Worm (Caenorhabditis elegans): ENCODE results near the gene tag-325.

Gene tag-325

ce11 chrIII:4796039-4796438 is 597 bp upstream of the tag-325 start (continued):
- TF ChIP-seq hlh-11 (tag; optimal IDR thresholded peaks at IDR 0.05) (peak; percentile 93), R02D3.7 (tag; optimal IDR thresholded peaks at IDR 0.05) (no peak), egl-43 (GFP tag; IDR thresholded peaks at IDR 0.05) (no peak), ctbp-1 (GFP tag; IDR thresholded peaks at IDR 0.05) (peak; percentile 25; the same call in 1 of the 2 replicates), lin-1 (GFP tag; IDR thresholded peaks at IDR 0.05) (0 out of 2 replicates have a peak, but pooled peaks have one; percentile 35), fkh-10 (GFP tag; optimal IDR thresholded peaks at IDR 0.05) (peak; percentile 41), ztf-7 (tag; optimal IDR thresholded peaks at IDR 0.05) (peak; percentile 25), D1046.2 (GFP tag; IDR thresholded peaks at IDR 0.05) (no peak), T26A8.4 (GFP tag; IDR thresholded peaks at IDR 0.05) (peak; percentile 67), Y105C5A.15 (GFP tag; IDR thresholded peaks at IDR 0.05) (0 out of 2 replicates have a peak, but pooled peaks have one; percentile 6), ceh-28 (tag; optimal IDR thresholded peaks at IDR 0.05) (peak; percentile 6), mxl-3 (GFP tag; optimal IDR thresholded peaks at IDR 0.05) (peak; percentile 85), F44E2.7 (GFP tag; IDR thresholded peaks at IDR 0.05) (no peak), ama-1 (optimal IDR thresholded peaks at IDR 0.05) (peak; percentile 9), F10B5.3 (tag; optimal IDR thresholded peaks at IDR 0.05) (peak; percentile 10), unc-62 (GFP tag; optimal IDR thresholded peaks at IDR 0.05 in 1 of 2) (peak in 1 of 2 experiments; percentile 98), unc-62 (tag; optimal IDR thresholded peaks at IDR 0.05) (no peak), nhr-25 (tag; optimal IDR thresholded peaks at IDR 0.05; ENCODE audit: borderline replicate concordance, insufficient read depth) (peak; percentile 37), lir-3 (tag; optimal IDR thresholded peaks at IDR 0.05) (no peak), dmd-9 (GFP tag; IDR thresholded peaks at IDR 0.05) (no peak; the same call in 1 of the 2 replicates), mdt-29 (GFP tag; IDR thresholded peaks at IDR 0.05) (peak; percentile 17; the same call in 1 of the 2 replicates), aly-2 (tag; optimal IDR thresholded peaks at IDR 0.05) (no peak), lin-38 (GFP tag; IDR thresholded peaks at IDR 0.05) (peak; percentile 60), mep-1 (tag; optimal IDR thresholded peaks at IDR 0.05) (peak; percentile 86), dmd-6 (GFP tag; IDR thresholded peaks at IDR 0.05) (peak; percentile 62), daf-19 (GFP tag; conservative IDR thresholded peaks at IDR 0.05) (0 out of 2 replicates have a peak, but pooled peaks have one; percentile 39), mes-2 (tag; optimal IDR thresholded peaks at IDR 0.05; ENCODE audit: poor library complexity, severe bottlenecking) (peak; percentile 85), zip-11 (GFP tag; IDR thresholded peaks at IDR 0.05) (no peak), aha-1 (tag) (peak; percentile 7)

DNA sequence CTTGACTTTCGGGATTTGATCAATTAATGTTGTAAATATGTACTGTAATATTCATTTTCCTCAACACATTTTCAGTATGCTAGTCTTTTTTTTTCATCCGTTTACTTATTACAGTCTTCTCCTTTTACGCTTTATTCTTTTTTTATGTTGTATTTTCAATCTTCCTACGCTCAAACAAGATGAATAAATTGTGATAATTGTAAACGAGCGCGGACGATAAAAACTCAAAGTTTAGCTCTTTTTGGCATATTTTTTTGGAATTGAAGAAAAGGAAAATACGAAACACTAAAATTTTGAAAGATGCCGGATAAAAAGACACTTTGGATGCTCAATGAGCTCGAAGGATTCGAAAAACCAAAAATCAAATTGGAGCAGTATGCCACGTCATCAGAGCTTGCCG is 6.1 kb downstream of the tag-325 start, which contains the start of gene metl-5:
Gene metl-5, plus strand, starts transcription at position 301 of the 400 bp plus-strand sequence.
- TF ChIP-seq set-16 (GFP tag; IDR thresholded peaks at IDR 0.05) = no peak
- TF ChIP-seq R02D3.7 (tag; optimal IDR thresholded peaks at IDR 0.05) = no peak
- no peak for TF ChIP-seq pha-4 (GFP tag; IDR thresholded peaks at IDR 0.05)
- TF ChIP-seq pha-4 (tag; optimal IDR thresholded peaks at IDR 0.05) = no peak
- TF ChIP-seq ama-1 (optimal IDR thresholded peaks at IDR 0.05) = peak; percentile 9

DNA sequence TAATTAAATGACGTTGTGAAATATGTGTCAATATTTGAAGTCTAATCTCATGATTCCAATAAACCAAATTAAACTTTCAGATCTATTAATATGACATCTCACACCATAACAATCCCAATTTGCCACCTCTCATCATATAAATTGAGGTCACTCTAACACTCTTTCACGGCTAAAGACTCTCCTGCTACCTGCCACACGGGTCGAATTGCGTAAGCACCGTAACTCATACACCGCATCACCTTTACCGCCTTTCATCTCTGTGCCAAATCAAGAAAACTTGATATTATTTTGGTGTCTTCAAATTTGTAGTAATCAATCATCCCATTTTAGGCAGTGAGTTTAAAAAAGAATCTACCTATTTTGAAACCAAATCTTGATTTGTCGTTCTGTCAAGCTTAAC is 9.7 kb downstream of the tag-325 start:
- no peak for TF ChIP-seq Y5F2A.4 (GFP tag; optimal IDR thresholded peaks at IDR 0.05)
- TF ChIP-seq nhr-10 (tag; optimal IDR thresholded peaks at IDR 0.05) = no peak
- TF ChIP-seq ZK546.5 (tag; optimal IDR thresholded peaks at IDR 0.05) = no peak
- no peak for TF ChIP-seq dpl-1 (GFP tag; optimal IDR thresholded peaks at IDR 0.05)
- TF ChIP-seq arid-1 (GFP tag; conservative IDR thresholded peaks at IDR 0.05) = no peak
- TF ChIP-seq hif-1 (tag; optimal IDR thresholded peaks at IDR 0.05) = no peak

- TF ChIP-seq daf-16 (GFP tag; optimal IDR thresholded peaks at IDR 0.05) (no peak), daf-16 (tag; optimal IDR thresholded peaks at IDR 0.05) (peak; percentile 9), ceh-28 (tag; optimal IDR thresholded peaks at IDR 0.05) (no peak), lin-38 (GFP tag; IDR thresholded peaks at IDR 0.05) (0 out of 2 replicates have a peak, but pooled peaks have one; percentile 17)
Measured at ce11 chrIII:4808089-4808488, 11.5 kb downstream of the tag-325 start.

All from whole organism, L4 larva.